Fruit fly (Drosophila melanogaster) whole organism, embryonic: ENCODE measurements around the gene Ras85D.

Source experiments
- Abd-B ChIP-seq: fragments of 200-800 bp; sonication (Bioruptor generic); optimal IDR thresholded peaks from 2 replicates; lab custom pipeline; 2018; ENCODE audit warnings: missing biosample characterization, mild to moderate bottlenecking, missing genetic modification characterization, moderate library complexity
- Bgb ChIP-seq: fragments of 200-800 bp; sonication (Bioruptor generic); IDR thresholded peaks from 2 replicates; pipeline ENCODE4 v1.3.6; 2022; ENCODE audit warnings: missing biosample characterization, missing genetic modification characterization; ENCODE audit not compliant: partially characterized antibody
- Blimp-1 ChIP-seq: fragments of 200-800 bp; sonication (Bioruptor generic); optimal IDR thresholded peaks from 3 replicates; lab custom pipeline; 2018; ENCODE audit warnings: missing biosample characterization, missing genetic modification characterization, mild to moderate bottlenecking, moderate library complexity, missing genetic modification reagents
- Bteb2 ChIP-seq: fragments of 200-800 bp; sonication (Bioruptor generic); optimal IDR thresholded peaks from 2 replicates; lab custom pipeline; 2016; ENCODE audit warnings: missing biosample characterization, missing genetic modification characterization
- CG11456 ChIP-seq: fragments of 200-800 bp; sonication (Bioruptor generic); IDR thresholded peaks from 3 replicates; pipeline ENCODE4 v1.3.6; 2022; ENCODE audit warnings: missing biosample characterization, missing genetic modification characterization
- CG12769 ChIP-seq: fragments of 200-800 bp; sonication (Bioruptor generic); optimal IDR thresholded peaks from 2 replicates; lab custom pipeline; 2019; ENCODE audit warnings: missing biosample characterization, mild to moderate bottlenecking, missing genetic modification characterization, moderate library complexity
- CG13296 ChIP-seq: fragments of 200-800 bp; sonication (Bioruptor generic); optimal IDR thresholded peaks from 3 replicates; lab custom pipeline; 2018; ENCODE audit warnings: missing biosample characterization, mild to moderate bottlenecking, missing genetic modification characterization
- CG13894 ChIP-seq: fragments of 200-800 bp; sonication (Bioruptor generic); optimal IDR thresholded peaks from 3 replicates; lab custom pipeline; 2018; ENCODE audit warnings: missing biosample characterization, mild to moderate bottlenecking, missing genetic modification characterization, moderate library complexity
- CG14014 ChIP-seq: fragments of 200-800 bp; sonication (Bioruptor generic); IDR thresholded peaks from 2 replicates; pipeline ENCODE4 v1.3.6; 2022; ENCODE audit warnings: missing biosample characterization, missing genetic modification characterization
- CG15514 ChIP-seq: fragments of 200-800 bp; sonication (Bioruptor generic); optimal IDR thresholded peaks from 3 replicates; lab custom pipeline; 2017; ENCODE audit warnings: missing biosample characterization, missing genetic modification characterization, mild to moderate bottlenecking, moderate library complexity, missing genetic modification reagents
- CG1647 ChIP-seq: fragments of 200-800 bp; sonication (Bioruptor generic); optimal IDR thresholded peaks from 3 replicates; lab custom pipeline; 2016; ENCODE audit warnings: missing biosample characterization, missing genetic modification characterization
- CG16863 ChIP-seq: fragments of 200-800 bp; sonication (Bioruptor generic); optimal IDR thresholded peaks from 3 replicates; lab custom pipeline; 2016; ENCODE audit warnings: missing biosample characterization, missing genetic modification characterization
- CG2889 ChIP-seq: fragments of 200-800 bp; sonication (Bioruptor generic); IDR thresholded peaks from 3 replicates; pipeline ENCODE4 v1.3.6; 2022; ENCODE audit warnings: missing biosample characterization, missing genetic modification characterization
- CG31365 ChIP-seq: fragments of 200-800 bp; sonication (Bioruptor generic); optimal IDR thresholded peaks from 2 replicates; lab custom pipeline; 2018; ENCODE audit warnings: missing biosample characterization, mild to moderate bottlenecking, missing genetic modification characterization
- CG8290 ChIP-seq, 3 experiments: fragments of 200-800 bp; sonication (Bioruptor generic); optimal IDR thresholded peaks; 2 replicates each; lab custom pipeline; 2016 to 2019; ENCODE audit warnings: missing biosample characterization in 3 of 3, missing genetic modification characterization in 3 of 3, mild to moderate bottlenecking in 2 of 3, moderate library complexity in 1 of 3
- CG8944 ChIP-seq: fragments of 200-800 bp; sonication (Bioruptor generic); optimal IDR thresholded peaks from 3 replicates; lab custom pipeline; 2016; ENCODE audit warnings: missing biosample characterization, missing genetic modification characterization
- CG9817 ChIP-seq: fragments of 200-800 bp; sonication (Bioruptor generic); optimal IDR thresholded peaks from 2 replicates; lab custom pipeline; 2018; ENCODE audit warnings: missing biosample characterization, mild to moderate bottlenecking, missing genetic modification characterization, moderate library complexity
- Dll ChIP-seq: fragments of 200-800 bp; sonication (Bioruptor generic); IDR thresholded peaks from 4 replicates; pipeline ENCODE4 v1.3.6; 2022; ENCODE audit warnings: missing biosample characterization, missing genetic modification characterization; ENCODE audit not compliant: partially characterized antibody
- HLH3B ChIP-seq: fragments of 200-800 bp; sonication (Bioruptor generic); IDR thresholded peaks from 2 replicates; pipeline ENCODE4 v1.3.6; 2022; ENCODE audit warnings: missing biosample characterization, missing genetic modification characterization
- Lpt ChIP-seq: fragments of >200 bp; optimal IDR thresholded peaks from 2 replicates; lab custom pipeline; 2018; ENCODE audit warnings: missing biosample characterization, missing genetic modification characterization
- PHDP ChIP-seq: fragments of 200-800 bp; sonication (Bioruptor generic); optimal IDR thresholded peaks from 3 replicates; lab custom pipeline; 2018; ENCODE audit warnings: missing biosample characterization, mild to moderate bottlenecking, missing genetic modification characterization, moderate library complexity
- Tbp ChIP-seq: fragments of >200 bp; optimal IDR thresholded peaks from 2 replicates; lab custom pipeline; 2018; ENCODE audit warnings: missing biosample characterization, missing genetic modification characterization
- Usf ChIP-seq: fragments of 200-800 bp; sonication (Bioruptor generic); optimal IDR thresholded peaks from 2 replicates; lab custom pipeline; 2017; ENCODE audit warnings: missing genotype, missing biosample characterization, missing genetic modification characterization
- Vsx1 ChIP-seq: fragments of 200-800 bp; sonication (Bioruptor generic); optimal IDR thresholded peaks from 2 replicates; lab custom pipeline; 2017; ENCODE audit warnings: missing biosample characterization, mild to moderate bottlenecking, missing genetic modification characterization, missing genetic modification reagents
- aop ChIP-seq: fragments of 200-800 bp; sonication (Bioruptor generic); IDR thresholded peaks from 2 replicates; pipeline ENCODE4 v1.3.6; 2022; ENCODE audit warnings: missing biosample characterization, missing genetic modification characterization
- bcd ChIP-seq: fragments of 200-800 bp; sonication (Bioruptor generic); optimal IDR thresholded peaks from 2 replicates; lab custom pipeline; 2017; ENCODE audit warnings: missing biosample characterization, mild to moderate bottlenecking, missing genetic modification characterization
- br ChIP-seq: fragments of >200 bp; optimal IDR thresholded peaks from 2 replicates; lab custom pipeline; 2017
- bsh ChIP-seq, 2 experiments: fragments of 200-800 bp; sonication (Bioruptor generic); optimal IDR thresholded peaks; 2 replicates each; lab custom pipeline; 2017 to 2018; ENCODE audit warnings: mild to moderate bottlenecking in 2 of 2, missing biosample characterization in 2 of 2, missing genetic modification characterization in 2 of 2, moderate library complexity in 1 of 2
- caup ChIP-seq: fragments of 200-800 bp; sonication (Bioruptor generic); optimal IDR thresholded peaks from 3 replicates; lab custom pipeline; 2017; ENCODE audit warnings: missing biosample characterization, mild to moderate bottlenecking, missing genetic modification characterization, moderate library complexity; ENCODE audit not compliant: severe bottlenecking
- chinmo ChIP-seq: fragments of 200-800 bp; sonication (Bioruptor generic); IDR thresholded peaks from 4 replicates; pipeline ENCODE4 v1.3.6; 2022; ENCODE audit warnings: missing biosample characterization, missing genetic modification characterization; ENCODE audit not compliant: partially characterized antibody
- dimm ChIP-seq: fragments of 200-800 bp; sonication (Bioruptor generic); IDR thresholded peaks from 2 replicates; pipeline ENCODE4 v1.3.6; 2022; ENCODE audit warnings: missing biosample characterization, missing genetic modification characterization
- fd3F ChIP-seq: fragments of 200-800 bp; sonication (Bioruptor generic); optimal IDR thresholded peaks from 2 replicates; lab custom pipeline; 2018; ENCODE audit warnings: missing biosample characterization, mild to moderate bottlenecking, missing genetic modification characterization, moderate library complexity
- gem ChIP-seq: fragments of 200-800 bp; sonication (Bioruptor generic); optimal IDR thresholded peaks from 2 replicates; lab custom pipeline; 2019; ENCODE audit warnings: missing biosample characterization, mild to moderate bottlenecking, missing genetic modification characterization, moderate library complexity
- h ChIP-seq: fragments of >200 bp; optimal IDR thresholded peaks from 2 replicates; lab custom pipeline; 2017
- ham ChIP-seq: fragments of 200-800 bp; sonication (Bioruptor generic); IDR thresholded peaks from 2 replicates; pipeline ENCODE4 v1.3.6; 2022; ENCODE audit warnings: missing biosample characterization, missing genetic modification characterization
- jumu ChIP-seq: fragments of 200-800 bp; sonication (Bioruptor generic); optimal IDR thresholded peaks from 3 replicates; lab custom pipeline; 2016; ENCODE audit warnings: missing biosample characterization, missing genetic modification characterization
- nerfin-1 ChIP-seq: fragments of 200-800 bp; sonication (Bioruptor generic); optimal IDR thresholded peaks from 3 replicates; lab custom pipeline; 2019; ENCODE audit warnings: missing biosample characterization, mild to moderate bottlenecking, missing genetic modification characterization, moderate library complexity
- nom ChIP-seq: fragments of 200-800 bp; sonication (Bioruptor generic); optimal IDR thresholded peaks from 2 replicates; lab custom pipeline; 2017; ENCODE audit warnings: missing biosample characterization, missing genetic modification characterization, mild to moderate bottlenecking, moderate library complexity, missing genetic modification reagents
- odd ChIP-seq: fragments of 200-800 bp; sonication (Bioruptor generic); optimal IDR thresholded peaks from 2 replicates; lab custom pipeline; 2017; ENCODE audit warnings: missing biosample characterization, mild to moderate bottlenecking, missing genetic modification characterization
- org-1 ChIP-seq: fragments of 200-800 bp; sonication (Bioruptor generic); optimal IDR thresholded peaks from 2 replicates; lab custom pipeline; 2017; ENCODE audit warnings: missing biosample characterization, missing genetic modification characterization
- pan ChIP-seq, 4 experiments: fragments of >200 bp in 3 of 4; fragments of 200-800 bp in 1 of 4; sonication (Bioruptor generic) in 1 of 4; optimal IDR thresholded peaks in 3 of 4; IDR thresholded peaks in 1 of 4; 2 replicates each; pipeline versions ENCODE4 v1.3.6 to Lab custom; 2017 to 2022; ENCODE audit warnings: missing biosample characterization in 2 of 4, missing genetic modification characterization in 2 of 4, mixed read lengths in 1 of 4
- pfk ChIP-seq: fragments of 200-800 bp; sonication (Bioruptor generic); optimal IDR thresholded peaks from 2 replicates; lab custom pipeline; 2018; ENCODE audit warnings: missing biosample characterization, mild to moderate bottlenecking, missing genetic modification characterization, moderate library complexity
- pita ChIP-seq: fragments of 200-800 bp; sonication (Bioruptor generic); optimal IDR thresholded peaks from 2 replicates; lab custom pipeline; 2017; ENCODE audit warnings: missing biosample characterization, mild to moderate bottlenecking, missing genetic modification characterization
- sens ChIP-seq: fragments of 200-800 bp; sonication (Bioruptor generic); peaks from one replicate; lab custom pipeline; 2016; ENCODE audit warnings: missing biosample characterization, missing genetic modification characterization
- seq ChIP-seq: fragments of 200-800 bp; sonication (Bioruptor generic); IDR thresholded peaks from 2 replicates; pipeline ENCODE4 v1.3.6; 2022; ENCODE audit warnings: missing biosample characterization, missing genetic modification characterization
- sima ChIP-seq: fragments of 200-800 bp; sonication (Bioruptor generic); optimal IDR thresholded peaks from 2 replicates; lab custom pipeline; 2016; ENCODE audit warnings: missing biosample characterization, missing genetic modification characterization
- ssp ChIP-seq: fragments of 200-800 bp; sonication (Bioruptor generic); IDR thresholded peaks from 2 replicates; pipeline ENCODE4 v1.3.6; 2022; ENCODE audit warnings: missing biosample characterization, missing genetic modification characterization
- tgo ChIP-seq: fragments of 200-800 bp; sonication (Bioruptor generic); IDR thresholded peaks from 3 replicates; pipeline ENCODE4 v1.3.6; 2022; ENCODE audit warnings: missing biosample characterization, missing genetic modification characterization
- wor ChIP-seq: fragments of 200-800 bp; sonication (Bioruptor generic); IDR thresholded peaks from 2 replicates; pipeline ENCODE4 v1.3.6; 2022; ENCODE audit warnings: missing biosample characterization, missing genetic modification characterization
- zfh2 ChIP-seq: fragments of 200-800 bp; sonication (Bioruptor generic); optimal IDR thresholded peaks from 2 replicates; lab custom pipeline; 2016; ENCODE audit warnings: missing biosample characterization, missing genetic modification characterization

Ras85D gene

DNA sequence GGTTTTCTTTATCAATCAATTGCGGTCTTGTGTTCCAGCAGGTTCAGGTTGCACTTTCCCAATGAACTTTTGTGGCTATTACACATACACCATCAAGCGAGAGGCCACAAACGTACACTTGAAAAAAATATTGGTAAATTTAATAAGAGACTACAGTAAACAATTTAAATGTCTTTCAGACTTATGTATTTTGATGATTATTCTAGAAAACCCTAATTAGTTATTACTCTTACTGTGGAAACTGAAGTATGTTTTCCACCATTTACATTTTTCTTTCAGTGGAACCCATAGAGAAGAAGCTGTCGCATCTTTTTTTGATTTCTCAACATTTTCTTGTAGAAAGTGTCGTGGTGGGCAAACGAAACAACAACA lies 21.2 kb upstream of the Ras85D start (continued):
- TF ChIP-seq chinmo (GFP tag; lab: Robert Waterston, UW): no peak
- peak; percentile 82 for TF ChIP-seq bcd
- TF ChIP-seq Usf (GFP tag; lab: Kevin White, UChicago): peak; percentile 52
- no peak for TF ChIP-seq Bgb (GFP tag; lab: Robert Waterston, UW)
- peak; percentile 72 for TF ChIP-seq Vsx1 (GFP tag; lab: Kevin White, UChicago)
- peak; percentile 91 for TF ChIP-seq nerfin-1
- TF ChIP-seq gem (tag; lab: Kevin White, UChicago): peak; percentile 98
- TF ChIP-seq CG8944: peak; percentile 90
- TF ChIP-seq odd: peak; percentile 86
- peak; percentile 65 to 97 for TF ChIP-seq bsh (GFP tag; optimal IDR thresholded peaks at IDR 0.05; lab: Kevin White, UChicago)
- TF ChIP-seq pita (GFP tag; lab: Kevin White, UChicago): no peak
- peak; percentile 89 for TF ChIP-seq Bteb2
- TF ChIP-seq HLH3B (GFP tag; lab: Robert Waterston, UW): peak; percentile 93
- no peak for TF ChIP-seq Lpt (GFP tag; lab: Kevin White, UChicago)
- TF ChIP-seq pan (optimal IDR thresholded peaks at IDR 0.05; lab: Kevin White, UChicago): no peak
- TF ChIP-seq pan (GFP tag; optimal IDR thresholded peaks at IDR 0.05 in 1 of 2, IDR thresholded peaks at IDR 0.05 in 1 of 2): peak in 1 of 2 experiments; percentile 93
- TF ChIP-seq wor (GFP tag; lab: Robert Waterston, UW): peak; percentile 93
- peak; percentile 96 for TF ChIP-seq PHDP (tag; lab: Kevin White, UChicago)
- TF ChIP-seq caup (GFP tag; lab: Kevin White, UChicago): peak; percentile 84
- TF ChIP-seq org-1 (GFP tag; lab: Kevin White, UChicago): peak; percentile 84
- no peak for TF ChIP-seq Tbp
- TF ChIP-seq ham (GFP tag; lab: Robert Waterston, UW): 0 out of 2 replicates have a peak, but pooled peaks have one; percentile 21
- peak; percentile 82 for TF ChIP-seq seq
- TF ChIP-seq pfk (GFP tag; lab: Kevin White, UChicago): no peak
- peak; percentile 77 for TF ChIP-seq CG8290 (GFP tag; optimal IDR thresholded peaks at IDR 0.05; lab: Kevin White, UChicago)
- peak in 1 of 2 experiments; percentile 66 for TF ChIP-seq CG8290 (tag; optimal IDR thresholded peaks at IDR 0.05; lab: Kevin White, UChicago)
- peak; percentile 84 for TF ChIP-seq CG2889 (GFP tag; lab: Robert Waterston, UW)
- TF ChIP-seq CG12769 (tag; lab: Kevin White, UChicago): peak; percentile 76
- peak; percentile 57 for TF ChIP-seq CG31365 (tag; lab: Kevin White, UChicago)
- TF ChIP-seq aop (GFP tag; lab: Robert Waterston, UW): peak; percentile 81
- TF ChIP-seq CG13894 (tag; lab: Kevin White, UChicago): no peak
- no peak for TF ChIP-seq Abd-B (GFP tag; lab: Kevin White, UChicago)
- peak; percentile 70 for TF ChIP-seq zfh2 (GFP tag; lab: Kevin White, UChicago)
- TF ChIP-seq CG16863 (GFP tag; lab: Kevin White, UChicago): peak; percentile 94
- TF ChIP-seq tgo (GFP tag; lab: Robert Waterston, UW): peak; percentile 91
- peak; percentile 90 for TF ChIP-seq CG14014 (GFP tag; lab: Robert Waterston, UW)
- peak; percentile 96 for TF ChIP-seq Blimp-1
- TF ChIP-seq CG13296 (GFP tag; lab: Kevin White, UChicago): peak; percentile 81
- peak; percentile 91 for TF ChIP-seq CG9817
- TF ChIP-seq sima (GFP tag; lab: Kevin White, UChicago): peak; percentile 85
- TF ChIP-seq nom (GFP tag; lab: Kevin White, UChicago): no peak
- no peak for TF ChIP-seq h (lab: Kevin White, UChicago)
- TF ChIP-seq br (lab: Kevin White, UChicago): no peak
- no peak for TF ChIP-seq Dll (GFP tag; lab: Robert Waterston, UW)
- peak; percentile 83 for TF ChIP-seq fd3F
- peak; percentile 50 for TF ChIP-seq CG15514
- peak; percentile 81 for TF ChIP-seq jumu (GFP tag; lab: Kevin White, UChicago)
- TF ChIP-seq ssp (GFP tag; lab: Robert Waterston, UW): peak; percentile 82
- peak; percentile 88; the same call in 2 of the 3 replicates for TF ChIP-seq CG11456 (GFP tag; lab: Robert Waterston, UW)
- TF ChIP-seq CG1647: peak; percentile 90
- peak; percentile 82 for TF ChIP-seq dimm
- TF ChIP-seq sens: peak; percentile 99
